Worm (Caenorhabditis elegans) whole organism, L2 larva: ENCODE measurements around the gene comt-1.

Experiments
- C34F6.9 ChIP-seq: fragments of 150-350 bp; optimal IDR thresholded peaks from 2 replicates; lab custom pipeline; 2014; ENCODE audit warnings: missing biosample characterization, missing genetic modification characterization
- F13H6.1 ChIP-seq: sonication (generic microtip); optimal IDR thresholded peaks from 2 replicates; lab custom pipeline; 2016; ENCODE audit warnings: missing genetic modification characterization, missing compliant biosample characterization
- R02D3.7 ChIP-seq: fragments of 150-350 bp; optimal IDR thresholded peaks from 2 replicates; lab custom pipeline; 2014; ENCODE audit warnings: missing biosample characterization, missing genetic modification characterization
- Y55F3AM.14 ChIP-seq: fragments of 200-800 bp; sonication (Bioruptor generic); optimal IDR thresholded peaks from 2 replicates; lab custom pipeline; 2018; ENCODE audit warnings: mild to moderate bottlenecking, missing genetic modification characterization, missing compliant biosample characterization
- ZK546.5 ChIP-seq: sonication (generic microtip); optimal IDR thresholded peaks from 2 replicates; lab custom pipeline; 2017; ENCODE audit warnings: missing biosample characterization, missing genetic modification characterization
- alr-1 ChIP-seq: fragments of 150-350 bp; optimal IDR thresholded peaks from 2 replicates; lab custom pipeline; 2014; ENCODE audit warnings: missing biosample characterization, missing genetic modification characterization
- blmp-1 ChIP-seq: sonication (generic microtip); optimal IDR thresholded peaks from 2 replicates; lab custom pipeline; 2017; ENCODE audit warnings: missing genetic modification characterization, mild to moderate bottlenecking, missing compliant biosample characterization, antibody characterized with exemption, moderate library complexity; ENCODE audit not compliant: insufficient read depth
- ceh-16 ChIP-seq: fragments of 150-350 bp; optimal IDR thresholded peaks from 2 replicates; lab custom pipeline; 2014; ENCODE audit warnings: missing biosample characterization, missing genetic modification characterization
- crh-2 ChIP-seq: sonication (generic microtip); optimal IDR thresholded peaks from 2 replicates; lab custom pipeline; 2017; ENCODE audit warnings: missing biosample characterization, missing genetic modification characterization
- dmd-4 ChIP-seq: sonication (generic microtip); optimal IDR thresholded peaks from 2 replicates; lab custom pipeline; 2017; ENCODE audit warnings: missing biosample characterization, missing genetic modification characterization
- egl-27 ChIP-seq: sonication (generic microtip); optimal IDR thresholded peaks from 3 replicates; lab custom pipeline; 2017; ENCODE audit warnings: missing biosample characterization, missing genetic modification reagents, missing genetic modification characterization
- elt-1 ChIP-seq: fragments of 150-350 bp; optimal IDR thresholded peaks from 2 replicates; lab custom pipeline; 2014; ENCODE audit warnings: missing biosample characterization, missing genetic modification characterization
- elt-3 ChIP-seq: sonication (generic microtip); optimal IDR thresholded peaks from 2 replicates; lab custom pipeline; 2017; ENCODE audit warnings: missing biosample characterization, missing genetic modification characterization
- fos-1 ChIP-seq: fragments of 150-350 bp; optimal IDR thresholded peaks from 2 replicates; lab custom pipeline; 2014; ENCODE audit warnings: missing biosample characterization, missing genetic modification characterization
- gmeb-1 ChIP-seq: fragments of 150-350 bp; optimal IDR thresholded peaks from 2 replicates; lab custom pipeline; 2014; ENCODE audit warnings: missing biosample characterization, missing genetic modification characterization
- lin-11 ChIP-seq: fragments of 150-350 bp; sonication (generic microtip); optimal IDR thresholded peaks from 2 replicates; lab custom pipeline; 2014; ENCODE audit warnings: missing biosample characterization, missing genetic modification characterization, inconsistent platforms, mixed read lengths
- lin-13 ChIP-seq: fragments of 150-350 bp; optimal IDR thresholded peaks from 2 replicates; lab custom pipeline; 2014; ENCODE audit warnings: missing biosample characterization, missing genetic modification reagents, missing genetic modification characterization
- lin-39 ChIP-seq: fragments of 150-350 bp; optimal IDR thresholded peaks from 2 replicates; lab custom pipeline; 2014; ENCODE audit warnings: missing biosample characterization, missing genetic modification reagents, missing genetic modification characterization
- lsy-2 ChIP-seq, 2 experiments: fragments of 150-350 bp in 1 of 2; sonication (generic microtip) in 1 of 2; optimal IDR thresholded peaks; 2 replicates each; lab custom pipeline; 2014 to 2017; ENCODE audit warnings: missing biosample characterization in 2 of 2, missing genetic modification characterization in 2 of 2
- mab-5 ChIP-seq: fragments of 150-350 bp; optimal IDR thresholded peaks from 2 replicates; lab custom pipeline; 2014; ENCODE audit warnings: missing biosample characterization, missing genetic modification characterization
- mdl-1 ChIP-seq, 2 experiments: fragments of 150-350 bp in 1 of 2; sonication (generic microtip) in 1 of 2; optimal IDR thresholded peaks; 2 replicates each; lab custom pipeline; 2017; ENCODE audit warnings: missing biosample characterization in 2 of 2, missing genetic modification characterization in 2 of 2
- nhr-10 ChIP-seq: sonication (generic microtip); optimal IDR thresholded peaks from 2 replicates; lab custom pipeline; 2017; ENCODE audit warnings: missing biosample characterization, missing genetic modification characterization
- nhr-129 ChIP-seq: fragments of 150-350 bp; optimal IDR thresholded peaks from 2 replicates; lab custom pipeline; 2014; ENCODE audit warnings: missing biosample characterization, missing genetic modification characterization
- nhr-21 ChIP-seq: fragments of 150-350 bp; optimal IDR thresholded peaks from 2 replicates; lab custom pipeline; 2014; ENCODE audit warnings: missing biosample characterization, missing genetic modification characterization
- nhr-23 ChIP-seq: fragments of 150-350 bp; optimal IDR thresholded peaks from 2 replicates; lab custom pipeline; 2014; ENCODE audit warnings: missing biosample characterization, missing genetic modification reagents, missing genetic modification characterization
- nhr-237 ChIP-seq: fragments of 150-350 bp; optimal IDR thresholded peaks from 2 replicates; lab custom pipeline; 2014; ENCODE audit warnings: missing biosample characterization, missing genetic modification characterization
- nhr-25 ChIP-seq: fragments of 150-350 bp; sonication (generic microtip); optimal IDR thresholded peaks from 3 replicates; lab custom pipeline; 2014; ENCODE audit warnings: missing biosample characterization, missing genetic modification characterization
- nhr-6 ChIP-seq: fragments of 150-350 bp; optimal IDR thresholded peaks from 2 replicates; lab custom pipeline; 2014; ENCODE audit warnings: missing biosample characterization, missing genetic modification characterization
- nhr-77 ChIP-seq: fragments of 150-350 bp; optimal IDR thresholded peaks from 2 replicates; lab custom pipeline; 2014; ENCODE audit warnings: missing biosample characterization, missing genetic modification characterization
- peb-1 ChIP-seq: fragments of 150-350 bp; optimal IDR thresholded peaks from 2 replicates; lab custom pipeline; 2014; ENCODE audit warnings: missing biosample characterization, missing genetic modification characterization
- sem-4 ChIP-seq: fragments of 150-350 bp; optimal IDR thresholded peaks from 2 replicates; lab custom pipeline; 2014; ENCODE audit warnings: missing biosample characterization, missing genetic modification reagents, missing genetic modification characterization
- skn-1 ChIP-seq: sonication (generic microtip); optimal IDR thresholded peaks from 2 replicates; lab custom pipeline; 2017; ENCODE audit warnings: missing biosample characterization, missing genetic modification characterization
- sma-3 ChIP-seq: sonication (generic microtip); optimal IDR thresholded peaks from 2 replicates; lab custom pipeline; 2016; ENCODE audit warnings: missing genetic modification reagents, missing genetic modification characterization, missing compliant biosample characterization
- sma-9 ChIP-seq, 2 experiments: fragments of 150-350 bp in 1 of 2; sonication (generic microtip) in 1 of 2; optimal IDR thresholded peaks; 2 replicates each; lab custom pipeline; 2014 to 2016; ENCODE audit warnings: missing genetic modification characterization in 2 of 2, mild to moderate bottlenecking in 1 of 2, missing biosample characterization in 1 of 2, missing compliant biosample characterization in 1 of 2, missing genetic modification reagents in 1 of 2, moderate library complexity in 1 of 2
- snpc-4 ChIP-seq: fragments of 150-350 bp; optimal IDR thresholded peaks from 2 replicates; lab custom pipeline; 2014; ENCODE audit warnings: missing biosample characterization, missing genetic modification characterization
- unc-55 ChIP-seq: fragments of 150-350 bp; sonication (generic microtip); optimal IDR thresholded peaks from 3 replicates; lab custom pipeline; 2014; ENCODE audit warnings: missing biosample characterization, missing genetic modification reagents, missing genetic modification characterization
- unc-62 ChIP-seq: fragments of 150-350 bp; optimal IDR thresholded peaks from 2 replicates; lab custom pipeline; 2014; ENCODE audit warnings: missing biosample characterization, missing genetic modification reagents, missing genetic modification characterization
- zag-1 ChIP-seq: fragments of 150-350 bp; optimal IDR thresholded peaks from 2 replicates; lab custom pipeline; 2014; ENCODE audit warnings: missing biosample characterization, missing genetic modification characterization
- ztf-1 ChIP-seq: fragments of 200-800 bp; sonication (Bioruptor generic); conservative IDR thresholded peaks from 2 replicates; pipeline ENCODE4 v1.3.6; 2022; ENCODE audit warnings: missing genetic modification characterization, missing compliant biosample characterization
- ztf-11 ChIP-seq: sonication (generic microtip); optimal IDR thresholded peaks from 2 replicates; lab custom pipeline; 2017; ENCODE audit warnings: missing biosample characterization, missing genetic modification characterization
- ztf-4 ChIP-seq: fragments of 150-350 bp; optimal IDR thresholded peaks from 2 replicates; lab custom pipeline; 2014; ENCODE audit warnings: missing biosample characterization, missing genetic modification characterization

comt-1 gene

DNA sequence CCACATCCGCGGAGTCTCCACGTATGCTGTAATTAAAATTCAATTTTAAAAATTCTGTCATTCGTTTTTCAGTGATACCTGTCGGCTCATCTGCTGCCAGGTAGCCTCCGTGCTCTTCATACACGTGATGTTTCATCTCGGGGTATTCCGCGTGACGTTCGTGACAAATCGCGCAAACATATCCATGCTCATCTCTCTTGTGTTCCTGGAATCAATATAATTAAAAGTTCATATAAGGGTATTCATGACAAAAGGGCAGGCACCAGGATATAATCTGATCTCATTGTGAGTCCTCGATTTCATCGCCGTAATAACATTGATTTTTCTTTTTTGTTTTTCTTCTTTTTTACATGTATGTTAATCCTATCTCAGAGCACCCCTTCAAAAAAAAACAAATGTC, 8.3 kb downstream of the comt-1 start:
- no peak for TF ChIP-seq nhr-237 (tag; lab: Kevin White, UChicago)
- no peak for TF ChIP-seq crh-2 (tag; lab: Kevin White, UChicago)
- TF ChIP-seq nhr-25, result no peak
- TF ChIP-seq lsy-2 (tag; optimal IDR thresholded peaks at IDR 0.05; lab: Kevin White, UChicago), result peak in 1 of 2 experiments; percentile 0
- TF ChIP-seq elt-3 (tag; lab: Kevin White, UChicago), result no peak

DNA sequence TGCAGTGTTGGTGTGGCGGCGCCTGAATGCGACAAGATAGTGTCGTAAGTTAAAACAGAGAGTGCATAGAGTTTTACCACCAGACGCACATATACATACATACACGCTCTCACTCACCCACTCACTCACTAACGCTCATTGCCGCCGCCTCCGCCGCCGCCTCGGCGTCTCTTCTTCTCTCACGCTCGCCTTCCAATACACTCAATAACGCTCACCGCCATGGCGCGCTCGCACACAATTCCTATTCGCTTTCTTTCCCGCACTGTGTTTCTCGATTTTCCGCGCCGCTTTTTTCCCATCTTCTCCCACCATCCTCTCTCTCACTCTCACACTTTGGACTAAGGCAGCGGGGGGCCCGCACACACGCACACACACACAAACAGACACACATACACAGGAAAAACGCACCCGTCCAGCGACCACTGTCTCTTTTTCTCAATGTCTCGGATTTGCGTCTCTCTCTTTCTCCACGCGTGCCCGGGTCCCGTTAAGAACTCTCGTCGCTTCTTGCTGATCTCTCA, 9.8 kb downstream of the comt-1 start, which contains the start of gene kin-29:
Gene kin-29, minus strand, starts transcription at position 51 of the 521 bp plus-strand sequence.
- TF ChIP-seq C34F6.9 (tag; lab: Kevin White, UChicago) (peak; percentile 83), nhr-77 (no peak), nhr-6 (tag; lab: Kevin White, UChicago) (peak; percentile 65), elt-1 (tag; lab: Kevin White, UChicago) (no peak), ztf-1 (0 out of 2 replicates have a peak, but pooled peaks have one; percentile 26), nhr-237 (tag; lab: Kevin White, UChicago) (no peak), nhr-10 (tag; lab: Kevin White, UChicago) (peak; percentile 11), elt-3 (tag; lab: Kevin White, UChicago) (no peak), lin-11 (tag; lab: Kevin White, UChicago) (peak; percentile 76), ceh-16 (tag; lab: Kevin White, UChicago) (peak; percentile 28), sma-9 (GFP tag; optimal IDR thresholded peaks at IDR 0.05; lab: Kevin White, UChicago) (peak; percentile 86), sma-9 (tag; optimal IDR thresholded peaks at IDR 0.05; lab: Kevin White, UChicago) (no peak), blmp-1 (tag; lab: Kevin White, UChicago) (peak; percentile 73), nhr-23 (tag; lab: Kevin White, UChicago) (no peak), F13H6.1 (tag; lab: Kevin White, UChicago) (peak; percentile 97), egl-27 (tag; lab: Kevin White, UChicago) (peak; percentile 63), alr-1 (no peak), unc-62 (no peak), unc-55 (GFP tag; lab: Kevin White, UChicago) (peak; percentile 87), R02D3.7 (tag; lab: Kevin White, UChicago) (no peak), sem-4 (peak; percentile 14), nhr-25 (peak; percentile 70), lsy-2 (tag; optimal IDR thresholded peaks at IDR 0.05; lab: Kevin White, UChicago) (peak; percentile 56 to 75), mab-5 (peak; percentile 67), fos-1 (peak; percentile 82), ztf-11 (tag; lab: Kevin White, UChicago) (no peak), ZK546.5 (tag; lab: Kevin White, UChicago) (no peak), gmeb-1 (tag; lab: Kevin White, UChicago) (peak; percentile 48), skn-1 (no peak), zag-1 (tag; lab: Kevin White, UChicago) (peak; percentile 73), sma-3 (peak; percentile 83), ztf-4 (tag; lab: Kevin White, UChicago) (peak; percentile 26), crh-2 (tag; lab: Kevin White, UChicago) (peak; percentile 75), lin-39 (tag; lab: Kevin White, UChicago) (no peak), lin-13 (GFP tag; lab: Kevin White, UChicago) (peak; percentile 81), peb-1 (tag; lab: Kevin White, UChicago) (no peak), snpc-4 (tag; lab: Kevin White, UChicago) (peak; percentile 36), nhr-21 (tag; lab: Kevin White, UChicago) (peak; percentile 74), mdl-1 (tag; optimal IDR thresholded peaks at IDR 0.05; lab: Kevin White, UChicago) (peak; percentile 26 to 74), nhr-129 (tag; lab: Kevin White, UChicago) (peak; percentile 93), Y55F3AM.14 (GFP tag; lab: Kevin White, UChicago) (peak; percentile 88)

DNA sequence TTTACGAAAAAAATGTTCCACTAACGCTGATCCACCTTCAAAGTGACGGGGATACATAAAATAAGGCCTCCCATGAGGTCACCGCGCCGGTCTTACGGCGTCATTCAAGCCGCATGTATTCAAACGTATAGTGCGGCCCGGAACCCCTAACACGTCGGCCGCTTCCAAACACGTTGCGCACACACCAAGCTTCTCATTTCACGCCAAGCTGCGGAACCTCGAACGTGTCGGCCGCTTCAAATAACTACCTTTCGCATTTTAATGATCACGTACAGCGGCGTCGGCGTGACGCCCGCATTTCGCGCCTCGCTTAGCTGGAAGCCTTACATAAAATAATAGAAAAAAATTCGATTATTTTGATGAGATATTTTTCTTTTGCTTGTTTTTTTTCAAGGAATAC, 18.8 kb downstream of the comt-1 start:
- peak; percentile 72 for TF ChIP-seq snpc-4 (tag; lab: Kevin White, UChicago)
- no peak for TF ChIP-seq mab-5
- TF ChIP-seq elt-1 (tag; lab: Kevin White, UChicago), result no peak
- no peak for TF ChIP-seq dmd-4 (tag; lab: Kevin White, UChicago)
